Fruit fly (Drosophila melanogaster) whole organism, embryonic: Measurements from ENCODE around the gene CG16813.

Experiments
- Aef1 ChIP-seq: fragments of 200-800 bp; sonication (Bioruptor generic); IDR thresholded peaks from 3 replicates; pipeline ENCODE4 v1.3.6; 2022; ENCODE audit warnings: missing biosample characterization, missing genetic modification characterization
- BEAF-32 ChIP-seq: fragments of 200-800 bp; sonication (Bioruptor generic); optimal IDR thresholded peaks from 3 replicates; lab custom pipeline; 2017; ENCODE audit warnings: missing biosample characterization, missing genetic modification characterization, mild to moderate bottlenecking, moderate library complexity, missing genetic modification reagents
- CG10147 ChIP-seq: fragments of 200-800 bp; sonication (Bioruptor generic); optimal IDR thresholded peaks from 2 replicates; lab custom pipeline; 2019; ENCODE audit warnings: missing biosample characterization, mild to moderate bottlenecking, missing genetic modification characterization, moderate library complexity
- CG10209 ChIP-seq: fragments of 200-800 bp; sonication (Bioruptor generic); optimal IDR thresholded peaks from 3 replicates; lab custom pipeline; 2017; ENCODE audit warnings: missing biosample characterization, mild to moderate bottlenecking, missing genetic modification characterization, missing genetic modification reagents
- CG11398 ChIP-seq: fragments of 200-800 bp; sonication (Bioruptor generic); optimal IDR thresholded peaks from 2 replicates; lab custom pipeline; 2016; ENCODE audit warnings: missing biosample characterization, missing genetic modification characterization
- CG12744 ChIP-seq: fragments of 200-800 bp; sonication (Bioruptor generic); optimal IDR thresholded peaks from 2 replicates; lab custom pipeline; 2016; ENCODE audit warnings: missing biosample characterization, missing genetic modification characterization
- CG13123 ChIP-seq: fragments of 200-800 bp; sonication (Bioruptor generic); optimal IDR thresholded peaks from 2 replicates; lab custom pipeline; 2016; ENCODE audit warnings: missing biosample characterization, missing genetic modification characterization
- CG17361 ChIP-seq: fragments of 200-800 bp; sonication (Bioruptor generic); IDR thresholded peaks from 3 replicates; pipeline ENCODE4 v1.3.6; 2022; ENCODE audit warnings: missing biosample characterization, missing genetic modification characterization
- CG2199 ChIP-seq: fragments of 200-800 bp; sonication (Bioruptor generic); IDR thresholded peaks from 3 replicates; pipeline ENCODE4 v1.3.6; 2022; ENCODE audit warnings: missing biosample characterization, missing genetic modification characterization
- CG31365 ChIP-seq: fragments of 200-800 bp; sonication (Bioruptor generic); optimal IDR thresholded peaks from 2 replicates; lab custom pipeline; 2018; ENCODE audit warnings: missing biosample characterization, mild to moderate bottlenecking, missing genetic modification characterization
- CG32767 ChIP-seq: fragments of 200-800 bp; sonication (Bioruptor generic); IDR thresholded peaks from 2 replicates; pipeline ENCODE4 v1.3.6; 2022; ENCODE audit warnings: missing biosample characterization, missing genetic modification characterization
- CG34224 ChIP-seq: fragments of 200-800 bp; sonication (Bioruptor generic); IDR thresholded peaks from 3 replicates; pipeline ENCODE4 v1.3.6; 2022; ENCODE audit warnings: missing biosample characterization, missing genetic modification characterization; ENCODE audit not compliant: partially characterized antibody
- CG34422 ChIP-seq: fragments of 200-800 bp; sonication (Bioruptor generic); IDR thresholded peaks from 3 replicates; pipeline ENCODE4 v1.3.6; 2022; ENCODE audit warnings: missing biosample characterization, missing genetic modification characterization
- CG43689 ChIP-seq: fragments of 200-800 bp; sonication (Bioruptor generic); IDR thresholded peaks from 2 replicates; pipeline ENCODE4 v1.3.6; 2022; ENCODE audit warnings: missing biosample characterization, missing genetic modification characterization
- CG4854 ChIP-seq: fragments of 200-800 bp; sonication (Bioruptor generic); optimal IDR thresholded peaks from 2 replicates; lab custom pipeline; 2016; ENCODE audit warnings: missing biosample characterization, missing genetic modification characterization, inconsistent platforms
- CG5245 ChIP-seq: fragments of 200-800 bp; sonication (Bioruptor generic); optimal IDR thresholded peaks from 3 replicates; lab custom pipeline; 2016; ENCODE audit warnings: missing biosample characterization, missing genetic modification characterization
- CG6791 ChIP-seq: fragments of 200-800 bp; sonication (Bioruptor generic); IDR thresholded peaks from 3 replicates; pipeline ENCODE4 v1.3.6; 2022; ENCODE audit warnings: missing biosample characterization, missing genetic modification characterization; ENCODE audit not compliant: partially characterized antibody
- CG6854 ChIP-seq: fragments of 200-800 bp; sonication (Bioruptor generic); optimal IDR thresholded peaks from 3 replicates; lab custom pipeline; 2017; ENCODE audit warnings: missing biosample characterization, mild to moderate bottlenecking, missing genetic modification characterization
- CG7987 ChIP-seq: fragments of 200-800 bp; sonication (Bioruptor generic); optimal IDR thresholded peaks from 2 replicates; lab custom pipeline; 2018; ENCODE audit warnings: missing biosample characterization, mild to moderate bottlenecking, missing genetic modification characterization, moderate library complexity
- CHES-1-like ChIP-seq: fragments of 200-800 bp; sonication (Bioruptor generic); optimal IDR thresholded peaks from 2 replicates; lab custom pipeline; 2016; ENCODE audit warnings: missing biosample characterization, missing genetic modification characterization
- Dad ChIP-seq: fragments of 200-800 bp; sonication (Bioruptor generic); optimal IDR thresholded peaks from 3 replicates; lab custom pipeline; 2016; ENCODE audit warnings: missing biosample characterization, missing genetic modification characterization
- Drgx ChIP-seq: fragments of 200-800 bp; sonication (Bioruptor generic); IDR thresholded peaks from 2 replicates; pipeline ENCODE4 v1.3.6; 2022; ENCODE audit warnings: missing biosample characterization, missing genetic modification characterization
- Fer3 ChIP-seq: fragments of 200-800 bp; sonication (Bioruptor generic); optimal IDR thresholded peaks from 2 replicates; lab custom pipeline; 2018; ENCODE audit warnings: missing biosample characterization, mild to moderate bottlenecking, missing genetic modification characterization, moderate library complexity
- HLH3B ChIP-seq: fragments of 200-800 bp; sonication (Bioruptor generic); IDR thresholded peaks from 2 replicates; pipeline ENCODE4 v1.3.6; 2022; ENCODE audit warnings: missing biosample characterization, missing genetic modification characterization
- HmgD ChIP-seq: fragments of 200-800 bp; sonication (Bioruptor generic); optimal IDR thresholded peaks from 3 replicates; lab custom pipeline; 2016; ENCODE audit warnings: missing biosample characterization, missing genetic modification characterization
- Hsf ChIP-seq: fragments of 200-800 bp; sonication (Bioruptor generic); optimal IDR thresholded peaks from 3 replicates; lab custom pipeline; 2016; ENCODE audit warnings: missing biosample characterization, missing genetic modification characterization
- Mrtf ChIP-seq: fragments of 200-800 bp; sonication (Bioruptor generic); IDR thresholded peaks from 3 replicates; pipeline ENCODE4 v1.3.6; 2022; ENCODE audit warnings: missing biosample characterization, missing genetic modification characterization
- Nf-YB ChIP-seq: fragments of 200-800 bp; sonication (Bioruptor generic); optimal IDR thresholded peaks from 3 replicates; lab custom pipeline; 2019; ENCODE audit warnings: missing biosample characterization, mild to moderate bottlenecking, missing genetic modification characterization, moderate library complexity
- Ravus ChIP-seq: fragments of 200-800 bp; sonication (Bioruptor generic); IDR thresholded peaks from 2 replicates; pipeline ENCODE4 v1.3.6; 2022; ENCODE audit warnings: missing biosample characterization, missing genetic modification characterization
- Rfx ChIP-seq: fragments of 200-800 bp; sonication (Bioruptor generic); IDR thresholded peaks from 2 replicates; pipeline ENCODE4 v1.3.6; 2022; ENCODE audit warnings: missing biosample characterization, missing genetic modification characterization
- Side ChIP-seq: fragments of 200-800 bp; sonication (Bioruptor generic); optimal IDR thresholded peaks from 2 replicates; lab custom pipeline; 2016; ENCODE audit warnings: missing biosample characterization, missing genetic modification characterization
- Stat92E ChIP-seq, 3 experiments: fragments of >200 bp in 2 of 3; fragments of 200-800 bp in 1 of 3; sonication (Bioruptor generic) in 1 of 3; optimal IDR thresholded peaks; 2 replicates each; lab custom pipeline; 2017 to 2019; ENCODE audit warnings: missing biosample characterization in 3 of 3, missing genetic modification characterization in 3 of 3, mild to moderate bottlenecking in 1 of 3, moderate library complexity in 1 of 3
- amos ChIP-seq: fragments of 200-800 bp; sonication (Bioruptor generic); IDR thresholded peaks from 2 replicates; pipeline ENCODE4 v1.3.6; 2022; ENCODE audit warnings: missing biosample characterization, missing genetic modification characterization; ENCODE audit not compliant: partially characterized antibody
- ap ChIP-seq: fragments of 200-800 bp; sonication (Bioruptor generic); IDR thresholded peaks from 2 replicates; pipeline ENCODE4 v1.3.6; 2022; ENCODE audit warnings: missing biosample characterization, missing genetic modification characterization
- cato ChIP-seq: fragments of 200-800 bp; sonication (Bioruptor generic); optimal IDR thresholded peaks from 2 replicates; lab custom pipeline; 2016; ENCODE audit warnings: missing biosample characterization, missing genetic modification characterization, borderline replicate concordance
- chif ChIP-seq, 2 experiments: fragments of 200-800 bp; sonication (Bioruptor generic); optimal IDR thresholded peaks; 3 replicates each; lab custom pipeline; 2016; ENCODE audit warnings: missing biosample characterization in 2 of 2, missing genetic modification characterization in 2 of 2
- crc ChIP-seq: fragments of 200-800 bp; sonication (Bioruptor generic); optimal IDR thresholded peaks from 2 replicates; lab custom pipeline; 2016; ENCODE audit warnings: missing biosample characterization, missing genetic modification characterization
- da ChIP-seq: fragments of 200-800 bp; sonication (Bioruptor generic); optimal IDR thresholded peaks from 2 replicates; lab custom pipeline; 2016; ENCODE audit warnings: missing biosample characterization, missing genetic modification characterization
- ewg ChIP-seq: fragments of 200-800 bp; sonication (Bioruptor generic); optimal IDR thresholded peaks from 3 replicates; lab custom pipeline; 2017; ENCODE audit warnings: mild to moderate bottlenecking, missing biosample characterization, missing genetic modification reagents, missing genetic modification characterization
- fd64A ChIP-seq: fragments of 200-800 bp; sonication (Bioruptor generic); optimal IDR thresholded peaks from 3 replicates; lab custom pipeline; 2018; ENCODE audit warnings: missing biosample characterization, mild to moderate bottlenecking, missing genetic modification characterization
- grn ChIP-seq: fragments of 200-800 bp; sonication (Bioruptor generic); optimal IDR thresholded peaks from 3 replicates; lab custom pipeline; 2017; ENCODE audit warnings: missing biosample characterization, missing genetic modification characterization
- gt ChIP-seq: fragments of 200-800 bp; sonication (Bioruptor generic); IDR thresholded peaks from 2 replicates; pipeline ENCODE4 v1.3.6; 2022; ENCODE audit warnings: missing biosample characterization, missing genetic modification characterization
- lab ChIP-seq: fragments of 200-800 bp; sonication (Bioruptor generic); optimal IDR thresholded peaks from 3 replicates; lab custom pipeline; 2017; ENCODE audit warnings: missing biosample characterization, missing genetic modification characterization, mild to moderate bottlenecking, moderate library complexity, missing genetic modification reagents
- lov ChIP-seq, 2 experiments: fragments of 200-800 bp in 1 of 2; fragments of >200 bp in 1 of 2; sonication (Bioruptor generic) in 1 of 2; IDR thresholded peaks in 1 of 2; optimal IDR thresholded peaks in 1 of 2; 2 replicates in 1 of 2; 3 replicates in 1 of 2; pipeline versions ENCODE4 v1.3.6 to Lab custom; 2017 to 2022; ENCODE audit warnings: missing biosample characterization in 1 of 2, missing genetic modification characterization in 1 of 2
- nerfin-2 ChIP-seq: fragments of 200-800 bp; sonication (Bioruptor generic); IDR thresholded peaks from 2 replicates; pipeline ENCODE4 v1.3.6; 2022; ENCODE audit warnings: missing biosample characterization, missing genetic modification characterization; ENCODE audit not compliant: partially characterized antibody
- phol ChIP-seq: fragments of 200-800 bp; sonication (Bioruptor generic); optimal IDR thresholded peaks from 3 replicates; lab custom pipeline; 2018; ENCODE audit warnings: missing biosample characterization, mild to moderate bottlenecking, missing genetic modification characterization, moderate library complexity
- pnt ChIP-seq: fragments of 200-800 bp; sonication (Bioruptor generic); optimal IDR thresholded peaks from 3 replicates; lab custom pipeline; 2016; ENCODE audit warnings: missing biosample characterization, missing genetic modification characterization
- sens ChIP-seq: fragments of 200-800 bp; sonication (Bioruptor generic); peaks from one replicate; lab custom pipeline; 2016; ENCODE audit warnings: missing biosample characterization, missing genetic modification characterization
- sob ChIP-seq: fragments of 200-800 bp; sonication (Bioruptor generic); IDR thresholded peaks from 2 replicates; pipeline ENCODE4 v1.3.6; 2022; ENCODE audit warnings: missing biosample characterization, missing genetic modification characterization
- tap ChIP-seq: fragments of 200-800 bp; optimal IDR thresholded peaks from 3 replicates; lab custom pipeline; 2019; ENCODE audit warnings: missing biosample characterization, mild to moderate bottlenecking, missing genetic modification characterization, moderate library complexity

Gene CG16813

dm6 chr2L:13205256-13205655, 22.1 kb upstream of the CG16813 start (continued):
- TF ChIP-seq Hsf (GFP tag; lab: Kevin White, UChicago) (no peak), tap (tag; lab: Kevin White, UChicago) (no peak), phol (tag; lab: Kevin White, UChicago) (no peak), pnt (GFP tag; lab: Kevin White, UChicago) (no peak), CG11398 (peak; percentile 53), sens (GFP tag; lab: Kevin White, UChicago) (peak; percentile 57), Nf-YB (no peak), ewg (peak; percentile 92), Dad (GFP tag; lab: Kevin White, UChicago) (peak; percentile 3), lov (optimal IDR thresholded peaks at IDR 0.05; lab: Kevin White, UChicago) (no peak), lov (GFP tag; IDR thresholded peaks at IDR 0.05; lab: Robert Waterston, UW) (peak; percentile 66; the same call in 1 of the 3 replicates), lab (GFP tag; lab: Kevin White, UChicago) (peak; percentile 17), CHES-1-like (GFP tag; lab: Kevin White, UChicago) (peak; percentile 8), CG6791 (GFP tag; lab: Robert Waterston, UW) (no peak), Fer3 (tag; lab: Kevin White, UChicago) (no peak), grn (GFP tag; lab: Kevin White, UChicago) (no peak), crc (no peak), CG34422 (GFP tag; lab: Robert Waterston, UW) (peak; percentile 70; the same call in 1 of the 3 replicates), cato (no peak), Mrtf (GFP tag; lab: Robert Waterston, UW) (no peak), fd64A (GFP tag; lab: Kevin White, UChicago) (peak; percentile 5), CG2199 (GFP tag; lab: Robert Waterston, UW) (peak; percentile 88; the same call in 2 of the 3 replicates), HLH3B (peak; percentile 30; the same call in 1 of the 2 replicates), chif (GFP tag; optimal IDR thresholded peaks at IDR 0.05; lab: Kevin White, UChicago) (peak in 1 of 2 experiments; percentile 8), Stat92E (GFP tag; optimal IDR thresholded peaks at IDR 0.05; lab: Kevin White, UChicago) (no peak), CG32767 (GFP tag; lab: Robert Waterston, UW) (peak; percentile 59; the same call in 1 of the 2 replicates), amos (GFP tag; lab: Robert Waterston, UW) (no peak), CG17361 (GFP tag; lab: Robert Waterston, UW) (no peak), Side (peak; percentile 27), nerfin-2 (GFP tag; lab: Robert Waterston, UW) (no peak), CG10209 (GFP tag; lab: Kevin White, UChicago) (peak; percentile 3), Drgx (GFP tag; lab: Robert Waterston, UW) (peak; percentile 45; the same call in 1 of the 2 replicates), sob (GFP tag; lab: Robert Waterston, UW) (no peak), Ravus (GFP tag; lab: Robert Waterston, UW) (no peak), CG31365 (tag; lab: Kevin White, UChicago) (peak; percentile 41), Rfx (GFP tag; lab: Robert Waterston, UW) (peak; percentile 19; the same call in 1 of the 2 replicates), CG4854 (GFP tag; lab: Kevin White, UChicago) (no peak), CG13123 (no peak), CG12744 (GFP tag; lab: Kevin White, UChicago) (peak; percentile 20), CG43689 (GFP tag; lab: Robert Waterston, UW) (no peak), HmgD (GFP tag; lab: Kevin White, UChicago) (no peak), gt (GFP tag; lab: Robert Waterston, UW) (no peak), da (no peak), Aef1 (GFP tag; lab: Robert Waterston, UW) (no peak), ap (GFP tag; lab: Robert Waterston, UW) (no peak), CG5245 (no peak), BEAF-32 (GFP tag; lab: Kevin White, UChicago) (no peak), CG7987 (GFP tag; lab: Kevin White, UChicago) (peak; percentile 99), CG34224 (peak; percentile 29; the same call in 1 of the 3 replicates), CG6854 (peak; percentile 63), CG10147 (peak; percentile 3)
